Fruit fly (Drosophila melanogaster): ENCODE data around the gene PyK.

PyK gene

DNA sequence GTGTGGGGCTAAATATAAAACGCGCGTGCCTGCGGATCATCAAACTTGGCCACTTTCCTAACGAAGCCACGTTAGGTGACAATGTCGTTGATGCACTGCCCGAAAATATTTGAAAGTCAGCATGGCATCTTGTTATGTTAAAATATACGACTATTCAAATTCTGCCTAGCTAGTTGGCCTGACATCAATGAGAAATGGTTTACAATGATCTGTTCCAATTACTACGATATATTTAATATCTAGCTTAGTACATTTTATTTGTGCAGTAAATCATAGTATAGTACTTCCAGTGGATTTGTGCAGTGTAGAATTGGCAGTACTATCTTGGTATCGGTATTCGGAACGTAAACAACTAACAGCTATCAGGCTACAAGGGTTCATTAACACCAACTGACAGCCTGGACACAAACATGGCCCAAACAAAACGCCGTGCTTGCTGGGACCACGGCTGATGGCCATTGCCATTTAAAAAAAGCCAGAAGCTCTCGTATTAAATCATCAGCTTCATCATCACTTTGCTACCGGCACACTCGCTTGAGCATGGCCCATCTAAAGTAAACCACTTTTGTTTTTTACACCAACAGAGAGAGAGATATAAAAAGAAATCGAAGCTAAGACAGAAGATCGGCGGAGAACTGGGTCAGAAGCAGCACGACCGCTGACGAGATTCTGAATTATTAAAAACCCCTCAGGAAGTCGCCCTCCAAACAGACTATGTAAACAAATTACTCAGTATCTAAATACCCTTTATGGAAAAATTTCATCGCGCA, 28.3 kb downstream of the PyK start:
- TF ChIP-seq CG6276 (GFP tag; optimal IDR thresholded peaks at IDR 0.05): no peak
- TF ChIP-seq Hr4 (GFP tag; optimal IDR thresholded peaks at IDR 0.05): peak; percentile 45
- no peak for TF ChIP-seq CG11762 (GFP tag; optimal IDR thresholded peaks at IDR 0.05; ENCODE audit: insufficient read depth)
- peak; percentile 31; the same call in 1 of the 2 replicates for TF ChIP-seq Gug (GFP tag; IDR thresholded peaks at IDR 0.05)
- peak; percentile 41; the same call in 1 of the 3 replicates for TF ChIP-seq CG8119 (GFP tag; IDR thresholded peaks at IDR 0.05)
- peak; percentile 58 for TF ChIP-seq CG32006 (GFP tag; optimal IDR thresholded peaks at IDR 0.05)
- TF ChIP-seq Eip75B (GFP tag; optimal IDR thresholded peaks at IDR 0.05): no peak
- TF ChIP-seq achi (GFP tag; optimal IDR thresholded peaks at IDR 0.05): peak; percentile 14
- TF ChIP-seq pdm3 (GFP tag; optimal IDR thresholded peaks at IDR 0.05): peak; percentile 18
- TF ChIP-seq Met (GFP tag; optimal IDR thresholded peaks at IDR 0.05): no peak
- TF ChIP-seq CG3919 (GFP tag; optimal IDR thresholded peaks at IDR 0.05): peak; percentile 19
- TF ChIP-seq CG6163 (GFP tag; IDR thresholded peaks at IDR 0.05): 0 out of 3 replicates have a peak, but pooled peaks have one; percentile 24
- peak; percentile 5 for TF ChIP-seq dsx (GFP tag; optimal IDR thresholded peaks at IDR 0.05; ENCODE audit: poor library complexity, severe bottlenecking)
- TF ChIP-seq CG15336 (GFP tag; IDR thresholded peaks at IDR 0.05): 0 out of 2 replicates have a peak, but pooled peaks have one; percentile 15
- TF ChIP-seq CG4318 (GFP tag; optimal IDR thresholded peaks at IDR 0.05): peak; percentile 27
- TF ChIP-seq Blimp-1 (GFP tag; optimal IDR thresholded peaks at IDR 0.05): peak; percentile 27
- peak; percentile 5 for TF ChIP-seq Lpt (GFP tag; optimal IDR thresholded peaks at IDR 0.05)
- TF ChIP-seq fd59A (GFP tag; optimal IDR thresholded peaks at IDR 0.05): no peak
- no peak for TF ChIP-seq spab (GFP tag; optimal IDR thresholded peaks at IDR 0.05)
- TF ChIP-seq Eip78C (GFP tag): peak; percentile 73

DNA sequence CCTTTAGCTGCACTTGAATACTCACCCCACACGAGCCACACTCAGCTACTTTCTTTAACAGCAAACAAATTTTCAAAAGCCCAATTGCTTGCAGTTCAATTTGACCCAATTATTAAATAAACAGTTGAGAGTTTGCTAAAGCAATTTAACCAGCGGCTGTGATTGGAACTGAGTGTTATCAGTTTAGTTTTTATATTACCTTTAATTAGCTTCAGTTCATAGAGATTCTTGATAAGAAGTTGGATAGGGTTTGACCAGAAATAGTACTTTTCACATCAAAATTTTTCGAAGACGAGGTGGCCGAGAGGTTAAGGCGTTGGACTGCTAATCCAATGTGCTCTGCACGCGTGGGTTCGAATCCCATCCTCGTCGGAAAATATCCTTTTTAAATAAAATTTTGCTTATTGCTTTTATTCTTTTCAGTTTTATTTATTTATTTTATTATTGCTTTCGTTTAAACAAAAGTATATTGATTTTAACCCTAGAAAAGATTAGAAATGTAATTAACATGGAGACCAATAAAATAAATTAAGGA, 29.0 kb downstream of the PyK start:
- no peak for TF ChIP-seq salr (GFP tag; optimal IDR thresholded peaks at IDR 0.05)
- peak; percentile 18 for TF ChIP-seq fkh (GFP tag; optimal IDR thresholded peaks at IDR 0.05)
- no peak for TF ChIP-seq CG11762 (GFP tag; optimal IDR thresholded peaks at IDR 0.05; ENCODE audit: insufficient read depth)
- no peak for TF ChIP-seq cyc (GFP tag; optimal IDR thresholded peaks at IDR 0.05)

DNA sequence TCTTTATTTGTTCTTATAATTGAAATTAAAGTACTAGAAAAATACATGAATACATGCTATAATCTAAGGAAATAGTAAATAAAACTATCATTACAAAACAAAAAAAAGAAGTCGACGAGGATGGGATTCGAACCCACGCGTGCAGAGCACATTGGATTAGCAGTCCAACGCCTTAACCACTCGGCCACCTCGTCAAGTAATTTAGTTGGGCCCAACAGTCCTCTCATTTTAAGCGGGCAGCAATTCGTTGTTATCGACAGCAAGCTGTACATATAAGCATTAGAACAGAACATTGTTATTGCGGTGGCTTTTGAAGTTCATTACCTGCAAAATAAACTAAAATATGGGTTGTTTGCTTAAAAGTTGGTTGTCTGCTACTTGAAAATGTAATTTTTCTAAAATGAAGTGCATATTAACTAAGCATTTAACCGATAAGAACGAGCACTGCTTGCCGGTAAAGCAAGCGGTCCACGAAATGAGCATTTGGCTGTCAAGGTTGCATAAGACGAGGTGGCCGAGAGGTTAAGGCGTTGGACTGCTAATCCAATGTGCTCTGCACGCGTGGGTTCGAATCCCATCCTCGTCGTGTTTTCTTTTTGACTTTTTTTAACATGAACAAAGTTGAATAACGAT, 29.8 kb downstream of the PyK start:
- TF ChIP-seq Eip78C (GFP tag) (peak; percentile 69), vri (GFP tag; optimal IDR thresholded peaks at IDR 0.05) (peak; percentile 93), acj6 (GFP tag; optimal IDR thresholded peaks at IDR 0.05) (no peak)

DNA sequence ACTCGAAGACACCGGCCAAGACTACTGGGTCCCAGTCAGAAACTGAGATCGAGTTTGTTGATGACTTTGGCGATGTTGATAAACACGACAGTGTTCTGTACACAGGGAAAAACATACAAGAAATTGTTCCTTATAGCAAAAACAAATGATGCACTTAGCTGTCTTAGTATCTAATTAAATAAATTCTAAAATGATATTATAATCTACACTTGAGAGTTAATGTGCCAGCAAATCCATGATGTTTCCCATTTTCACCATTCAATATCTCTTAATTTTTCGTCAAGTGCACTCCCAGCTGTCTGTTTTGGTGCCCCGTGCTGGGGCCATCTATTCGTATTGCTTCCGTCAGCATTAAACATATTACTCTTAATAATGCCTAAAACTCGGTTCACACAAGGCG, 32.9 kb downstream of the PyK start:
- TF ChIP-seq Gug (GFP tag; IDR thresholded peaks at IDR 0.05) (peak; percentile 62; the same call in 1 of the 2 replicates), pdm3 (GFP tag; optimal IDR thresholded peaks at IDR 0.05) (peak; percentile 44), CG11762 (GFP tag; optimal IDR thresholded peaks at IDR 0.05; ENCODE audit: insufficient read depth) (peak; percentile 7), salr (GFP tag; optimal IDR thresholded peaks at IDR 0.05) (peak in 1 of 2 experiments; percentile 35), dsx (GFP tag; optimal IDR thresholded peaks at IDR 0.05; ENCODE audit: poor library complexity, severe bottlenecking) (peak; percentile 5), CG32006 (GFP tag; optimal IDR thresholded peaks at IDR 0.05) (peak; percentile 76), CG31627 (GFP tag; optimal IDR thresholded peaks at IDR 0.05) (no peak), esn (GFP tag; optimal IDR thresholded peaks at IDR 0.05) (no peak), achi (GFP tag; optimal IDR thresholded peaks at IDR 0.05) (peak; percentile 44), CG10631 (GFP tag; optimal IDR thresholded peaks at IDR 0.05) (peak; percentile 47), CG11294 (GFP tag; IDR thresholded peaks at IDR 0.05) (no peak), CG4318 (GFP tag; optimal IDR thresholded peaks at IDR 0.05) (peak; percentile 53), Hr4 (GFP tag; optimal IDR thresholded peaks at IDR 0.05) (no peak), CG6276 (GFP tag; optimal IDR thresholded peaks at IDR 0.05) (no peak), CG8319 (GFP tag; optimal IDR thresholded peaks at IDR 0.05) (peak; percentile 1), eg (GFP tag; IDR thresholded peaks at IDR 0.05) (peak; percentile 72), acj6 (GFP tag; optimal IDR thresholded peaks at IDR 0.05) (peak; percentile 48), CG3032 (tag; optimal IDR thresholded peaks at IDR 0.05) (peak; percentile 50), CG7368 (GFP tag; optimal IDR thresholded peaks at IDR 0.05) (peak; percentile 8), Lpt (GFP tag; optimal IDR thresholded peaks at IDR 0.05) (peak; percentile 42), CG11902 (GFP tag; optimal IDR thresholded peaks at IDR 0.05) (no peak), CG6854 (GFP tag; optimal IDR thresholded peaks at IDR 0.05) (no peak), CG8119 (GFP tag; IDR thresholded peaks at IDR 0.05) (peak; percentile 64), lz (GFP tag; optimal IDR thresholded peaks at IDR 0.05) (no peak), CG8632 (GFP tag; optimal IDR thresholded peaks at IDR 0.05) (no peak), Ets96B (tag; optimal IDR thresholded peaks at IDR 0.05) (peak; percentile 38), CG15336 (GFP tag; IDR thresholded peaks at IDR 0.05) (peak; percentile 76), Hr38 (GFP tag; optimal IDR thresholded peaks at IDR 0.05) (no peak), fkh (GFP tag; optimal IDR thresholded peaks at IDR 0.05) (no peak)
